Fruit fly (Drosophila melanogaster): Measurements from ENCODE around the gene CG15628.

Gene CG15628

DNA sequence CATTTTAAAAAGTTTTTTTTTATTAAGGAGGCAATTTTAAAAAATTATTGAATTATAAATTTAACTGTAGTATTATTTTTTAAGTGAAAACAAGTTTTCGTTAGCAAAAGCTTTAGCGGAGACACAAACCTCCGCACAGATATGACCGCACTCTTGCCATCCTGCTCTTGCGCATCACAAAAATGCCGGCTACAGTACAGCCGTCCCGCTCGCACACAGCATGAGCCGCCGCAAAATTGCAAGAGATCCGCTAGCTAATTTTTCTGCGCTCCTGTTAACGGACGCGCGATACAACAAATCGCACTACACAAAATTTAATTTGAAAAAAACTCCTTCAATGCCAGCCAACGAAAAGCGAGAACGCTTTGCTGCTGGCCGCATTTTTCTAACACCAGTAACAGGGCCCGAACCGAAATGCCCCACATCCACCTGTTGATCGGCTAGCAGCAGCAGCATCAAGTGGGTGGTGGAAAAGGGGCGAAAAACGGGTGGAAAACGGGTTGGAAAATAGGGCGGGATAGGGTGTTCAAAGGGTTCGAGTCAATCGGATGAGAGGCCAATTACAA, 11.4 kb upstream of the CG15628 start (continued):
- TF ChIP-seq Drgx (GFP tag; IDR thresholded peaks at IDR 0.05) (no peak; the same call in 1 of the 2 replicates), pb (GFP tag; optimal IDR thresholded peaks at IDR 0.05) (no peak), CG16863 (GFP tag; optimal IDR thresholded peaks at IDR 0.05) (no peak), HLHmδ (GFP tag; optimal IDR thresholded peaks at IDR 0.05) (peak; percentile 28), CG7271 (tag; optimal IDR thresholded peaks at IDR 0.05) (no peak), Sry-δ (GFP tag; optimal IDR thresholded peaks at IDR 0.05) (no peak), CG9609 (GFP tag; optimal IDR thresholded peaks at IDR 0.05) (no peak), CG15601 (tag; optimal IDR thresholded peaks at IDR 0.05) (peak; percentile 67), NC2β (GFP tag; optimal IDR thresholded peaks at IDR 0.05) (no peak), Atf-2 (GFP tag; optimal IDR thresholded peaks at IDR 0.05) (no peak), seq (GFP tag; IDR thresholded peaks at IDR 0.05) (no peak), en (GFP tag; optimal IDR thresholded peaks at IDR 0.05) (no peak), CG4820 (GFP tag; optimal IDR thresholded peaks at IDR 0.05) (no peak), MBD-R2 (GFP tag; IDR thresholded peaks at IDR 0.05) (peak; percentile 17; the same call in 1 of the 2 replicates), CG1602 (GFP tag; optimal IDR thresholded peaks at IDR 0.05) (peak; percentile 35), lov (optimal IDR thresholded peaks at IDR 0.05) (no peak), lov (GFP tag; IDR thresholded peaks at IDR 0.05) (no peak), CG13296 (GFP tag; optimal IDR thresholded peaks at IDR 0.05) (no peak), Spps (tag; optimal IDR thresholded peaks at IDR 0.05) (peak; percentile 8), sd (tag; optimal IDR thresholded peaks at IDR 0.05) (peak; percentile 94), CG10321 (GFP tag; IDR thresholded peaks at IDR 0.05) (peak; percentile 100), jigr1 (GFP tag; IDR thresholded peaks at IDR 0.05) (no peak), abd-A (tag; optimal IDR thresholded peaks at IDR 0.05) (peak; percentile 76), C15 (GFP tag; IDR thresholded peaks at IDR 0.05) (no peak), maf-S (GFP tag; optimal IDR thresholded peaks at IDR 0.05) (no peak), btn (GFP tag; optimal IDR thresholded peaks at IDR 0.05) (no peak), Dref (GFP tag; IDR thresholded peaks at IDR 0.05) (no peak), NfI (GFP tag; optimal IDR thresholded peaks at IDR 0.05) (peak; percentile 60), CG6813 (GFP tag; optimal IDR thresholded peaks at IDR 0.05) (peak; percentile 13), CG3838 (GFP tag; optimal IDR thresholded peaks at IDR 0.05) (no peak), CG12659 (GFP tag; optimal IDR thresholded peaks at IDR 0.05) (peak; percentile 71), amos (GFP tag; IDR thresholded peaks at IDR 0.05; ENCODE audit: partially characterized antibody) (peak; percentile 50; the same call in 1 of the 2 replicates), otp (GFP tag; IDR thresholded peaks at IDR 0.05) (no peak; the same call in 2 of the 3 replicates), CG3065 (GFP tag; optimal IDR thresholded peaks at IDR 0.05) (no peak), Atf3 (GFP tag; optimal IDR thresholded peaks at IDR 0.05) (no peak), CG7556 (GFP tag; optimal IDR thresholded peaks at IDR 0.05) (peak; percentile 55), sens (GFP tag) (peak; percentile 62), ERR (GFP tag; optimal IDR thresholded peaks at IDR 0.05) (peak; percentile 16), CG10654 (GFP tag; optimal IDR thresholded peaks at IDR 0.05) (no peak), sima (GFP tag; optimal IDR thresholded peaks at IDR 0.05) (no peak), CG9797 (GFP tag; optimal IDR thresholded peaks at IDR 0.05) (no peak), Rx (GFP tag; IDR thresholded peaks at IDR 0.05) (no peak), aop (GFP tag; IDR thresholded peaks at IDR 0.05) (no peak)
